Fruit fly (Drosophila melanogaster) whole organism, embryonic: ENCODE results near the gene Chchd2.

ENCODE experiments used
- Atf3 ChIP-seq: fragments of 200-800 bp; sonication (Bioruptor generic); optimal IDR thresholded peaks from 3 replicates; lab custom pipeline; 2016; ENCODE audit warnings: missing biosample characterization, missing genetic modification characterization
- Atf6 ChIP-seq: fragments of 200-800 bp; sonication (Bioruptor generic); IDR thresholded peaks from 2 replicates; pipeline ENCODE4 v1.3.6; 2022; ENCODE audit warnings: missing biosample characterization, missing genetic modification characterization
- CG10274 ChIP-seq: fragments of 200-800 bp; sonication (Bioruptor generic); optimal IDR thresholded peaks from 3 replicates; lab custom pipeline; 2017; ENCODE audit warnings: missing biosample characterization, mild to moderate bottlenecking, missing genetic modification characterization
- CG11456 ChIP-seq: fragments of 200-800 bp; sonication (Bioruptor generic); IDR thresholded peaks from 3 replicates; pipeline ENCODE4 v1.3.6; 2022; ENCODE audit warnings: missing biosample characterization, missing genetic modification characterization
- CG12942 ChIP-seq: fragments of 200-800 bp; sonication (Bioruptor generic); optimal IDR thresholded peaks from 3 replicates; lab custom pipeline; 2016; ENCODE audit warnings: missing biosample characterization, missing genetic modification characterization
- CG15479 ChIP-seq: fragments of 200-800 bp; sonication (Bioruptor generic); optimal IDR thresholded peaks from 3 replicates; lab custom pipeline; 2019; ENCODE audit warnings: missing biosample characterization, mild to moderate bottlenecking, missing genetic modification characterization, moderate library complexity
- CG1602 ChIP-seq: fragments of 200-800 bp; sonication (Bioruptor generic); optimal IDR thresholded peaks from 3 replicates; lab custom pipeline; 2016; ENCODE audit warnings: missing biosample characterization, missing genetic modification characterization
- CG17612 ChIP-seq: fragments of 200-800 bp; sonication (Bioruptor generic); IDR thresholded peaks from 2 replicates; pipeline ENCODE4 v1.3.6; 2022; ENCODE audit warnings: missing biosample characterization, missing genetic modification characterization
- CG30020 ChIP-seq: fragments of 200-800 bp; optimal IDR thresholded peaks from 2 replicates; lab custom pipeline; 2019; ENCODE audit warnings: missing biosample characterization, mild to moderate bottlenecking, missing genetic modification characterization, moderate library complexity
- CG3163 ChIP-seq: fragments of 200-800 bp; sonication (Bioruptor generic); optimal IDR thresholded peaks from 3 replicates; lab custom pipeline; 2016; ENCODE audit warnings: missing biosample characterization, missing genetic modification characterization
- CG33213 ChIP-seq: fragments of 200-800 bp; sonication (Bioruptor generic); optimal IDR thresholded peaks from 3 replicates; lab custom pipeline; 2016; ENCODE audit warnings: missing biosample characterization, missing genetic modification characterization
- CG3838 ChIP-seq: fragments of 200-800 bp; sonication (Bioruptor generic); optimal IDR thresholded peaks from 3 replicates; lab custom pipeline; 2016; ENCODE audit warnings: missing biosample characterization, missing genetic modification characterization
- CG5953 ChIP-seq: fragments of 200-800 bp; sonication (Bioruptor generic); IDR thresholded peaks from 2 replicates; pipeline ENCODE4 v1.3.6; 2022; ENCODE audit warnings: missing biosample characterization, missing genetic modification characterization
- CG6765 ChIP-seq: fragments of 200-800 bp; sonication (Bioruptor generic); optimal IDR thresholded peaks from 3 replicates; lab custom pipeline; 2017; ENCODE audit warnings: missing biosample characterization, mild to moderate bottlenecking, missing genetic modification characterization
- CG7357 ChIP-seq: fragments of 200-800 bp; sonication (Bioruptor generic); IDR thresholded peaks from 3 replicates; pipeline ENCODE4 v1.3.6; 2022; ENCODE audit warnings: missing biosample characterization, missing genetic modification characterization
- CG7556 ChIP-seq: fragments of 200-800 bp; sonication (Bioruptor generic); optimal IDR thresholded peaks from 2 replicates; lab custom pipeline; 2017; ENCODE audit warnings: missing biosample characterization, mild to moderate bottlenecking, missing genetic modification characterization
- CG8281 ChIP-seq: fragments of 200-800 bp; sonication (Bioruptor generic); optimal IDR thresholded peaks from 2 replicates; lab custom pipeline; 2018; ENCODE audit warnings: missing biosample characterization, mild to moderate bottlenecking, missing genetic modification characterization, moderate library complexity
- CHES-1-like ChIP-seq: fragments of 200-800 bp; sonication (Bioruptor generic); optimal IDR thresholded peaks from 2 replicates; lab custom pipeline; 2016; ENCODE audit warnings: missing biosample characterization, missing genetic modification characterization
- Dfd ChIP-seq, 2 experiments: fragments of >200 bp; optimal IDR thresholded peaks; 2 replicates each; lab custom pipeline; 2017; ENCODE audit warnings: missing biosample characterization in 2 of 2, missing genetic modification characterization in 2 of 2
- E2f1 ChIP-seq: fragments of 200-800 bp; sonication (Bioruptor generic); IDR thresholded peaks from 2 replicates; pipeline ENCODE4 v1.3.6; 2022; ENCODE audit warnings: missing biosample characterization, missing genetic modification characterization
- Fer2 ChIP-seq: fragments of 200-800 bp; sonication (Bioruptor generic); optimal IDR thresholded peaks from 2 replicates; lab custom pipeline; 2018; ENCODE audit warnings: missing biosample characterization, mild to moderate bottlenecking, missing genetic modification characterization, moderate library complexity
- HLH4C ChIP-seq: fragments of 200-800 bp; sonication (Bioruptor generic); IDR thresholded peaks from 3 replicates; pipeline ENCODE4 v1.3.6; 2022; ENCODE audit warnings: missing biosample characterization, missing genetic modification characterization; ENCODE audit not compliant: partially characterized antibody
- HmgZ ChIP-seq: fragments of 200-800 bp; sonication (Bioruptor generic); optimal IDR thresholded peaks from 2 replicates; lab custom pipeline; 2018; ENCODE audit warnings: missing biosample characterization, mild to moderate bottlenecking, missing genetic modification characterization
- Hmr ChIP-seq: fragments of 200-800 bp; sonication (Bioruptor generic); optimal IDR thresholded peaks from 3 replicates; lab custom pipeline; 2017; ENCODE audit warnings: mild to moderate bottlenecking, missing biosample characterization, missing genetic modification reagents, missing genetic modification characterization
- Myb ChIP-seq: fragments of 200-800 bp; sonication (Bioruptor generic); optimal IDR thresholded peaks from 2 replicates; lab custom pipeline; 2016; ENCODE audit warnings: missing biosample characterization, missing genetic modification characterization
- Nf-YB ChIP-seq: fragments of 200-800 bp; sonication (Bioruptor generic); optimal IDR thresholded peaks from 3 replicates; lab custom pipeline; 2019; ENCODE audit warnings: missing biosample characterization, mild to moderate bottlenecking, missing genetic modification characterization, moderate library complexity
- Ptx1 ChIP-seq: fragments of 200-800 bp; sonication (Bioruptor generic); IDR thresholded peaks from 2 replicates; pipeline ENCODE4 v1.3.6; 2022; ENCODE audit warnings: missing biosample characterization, missing genetic modification characterization
- Sox100B ChIP-seq: fragments of 200-800 bp; sonication (Bioruptor generic); optimal IDR thresholded peaks from 3 replicates; lab custom pipeline; 2018; ENCODE audit warnings: missing biosample characterization, mild to moderate bottlenecking, missing genetic modification characterization
- TFAM ChIP-seq: fragments of 200-800 bp; sonication (Bioruptor generic); optimal IDR thresholded peaks from 2 replicates; lab custom pipeline; 2017; ENCODE audit warnings: missing biosample characterization, missing genetic modification characterization, inconsistent platforms
- al ChIP-seq: fragments of 200-800 bp; sonication (Bioruptor generic); IDR thresholded peaks from 2 replicates; pipeline ENCODE4 v1.3.6; 2022; ENCODE audit warnings: missing biosample characterization, missing genetic modification characterization
- ara ChIP-seq: fragments of 200-800 bp; sonication (Bioruptor generic); IDR thresholded peaks from 2 replicates; pipeline ENCODE4 v1.3.6; 2022; ENCODE audit warnings: missing biosample characterization, missing genetic modification characterization
- cad ChIP-seq: fragments of >200 bp; optimal IDR thresholded peaks from 2 replicates; lab custom pipeline; 2017; ENCODE audit warnings: missing biosample characterization, missing genetic modification characterization
- caup ChIP-seq: fragments of 200-800 bp; sonication (Bioruptor generic); optimal IDR thresholded peaks from 3 replicates; lab custom pipeline; 2017; ENCODE audit warnings: missing biosample characterization, mild to moderate bottlenecking, missing genetic modification characterization, moderate library complexity; ENCODE audit not compliant: severe bottlenecking
- cg ChIP-seq: fragments of 200-800 bp; sonication (Bioruptor generic); optimal IDR thresholded peaks from 3 replicates; lab custom pipeline; 2019; ENCODE audit warnings: missing biosample characterization, mild to moderate bottlenecking, missing genetic modification characterization, moderate library complexity
- crc ChIP-seq: fragments of 200-800 bp; sonication (Bioruptor generic); optimal IDR thresholded peaks from 2 replicates; lab custom pipeline; 2016; ENCODE audit warnings: missing biosample characterization, missing genetic modification characterization
- crol ChIP-seq: fragments of 200-800 bp; sonication (Bioruptor generic); IDR thresholded peaks from 2 replicates; pipeline ENCODE4 v1.3.6; 2022; ENCODE audit warnings: missing biosample characterization, missing genetic modification characterization
- ems ChIP-seq: fragments of 200-800 bp; sonication (Bioruptor generic); optimal IDR thresholded peaks from 3 replicates; lab custom pipeline; 2016; ENCODE audit warnings: missing biosample characterization, missing genetic modification characterization
- gsb ChIP-seq: fragments of 200-800 bp; sonication (Bioruptor generic); IDR thresholded peaks from 2 replicates; pipeline ENCODE4 v1.3.6; 2022; ENCODE audit warnings: missing biosample characterization, missing genetic modification characterization
- lov ChIP-seq, 2 experiments: fragments of 200-800 bp in 1 of 2; fragments of >200 bp in 1 of 2; sonication (Bioruptor generic) in 1 of 2; IDR thresholded peaks in 1 of 2; optimal IDR thresholded peaks in 1 of 2; 2 replicates in 1 of 2; 3 replicates in 1 of 2; pipeline versions ENCODE4 v1.3.6 to Lab custom; 2017 to 2022; ENCODE audit warnings: missing biosample characterization in 1 of 2, missing genetic modification characterization in 1 of 2
- org-1 ChIP-seq: fragments of 200-800 bp; sonication (Bioruptor generic); optimal IDR thresholded peaks from 2 replicates; lab custom pipeline; 2017; ENCODE audit warnings: missing biosample characterization, missing genetic modification characterization
- p53 ChIP-seq: fragments of 200-800 bp; sonication (Bioruptor generic); optimal IDR thresholded peaks from 2 replicates; lab custom pipeline; 2016; ENCODE audit warnings: missing biosample characterization, missing genetic modification characterization
- pros ChIP-seq: fragments of 200-800 bp; sonication (Bioruptor generic); optimal IDR thresholded peaks from 3 replicates; lab custom pipeline; 2019; ENCODE audit warnings: missing biosample characterization, mild to moderate bottlenecking, missing genetic modification characterization, moderate library complexity
- row ChIP-seq: fragments of 200-800 bp; sonication (Bioruptor generic); IDR thresholded peaks from 3 replicates; pipeline ENCODE4 v1.3.6; 2022; ENCODE audit warnings: missing biosample characterization, missing genetic modification characterization
- salm ChIP-seq: fragments of 200-800 bp; sonication (Bioruptor generic); optimal IDR thresholded peaks from 2 replicates; lab custom pipeline; 2018; ENCODE audit warnings: missing biosample characterization, mild to moderate bottlenecking, missing genetic modification characterization
- sens ChIP-seq: fragments of 200-800 bp; sonication (Bioruptor generic); peaks from one replicate; lab custom pipeline; 2016; ENCODE audit warnings: missing biosample characterization, missing genetic modification characterization
- slp2 ChIP-seq: fragments of 200-800 bp; sonication (Bioruptor generic); optimal IDR thresholded peaks from 2 replicates; lab custom pipeline; 2016; ENCODE audit warnings: missing biosample characterization, missing genetic modification characterization
- tll ChIP-seq, 2 experiments: fragments of 200-800 bp in 1 of 2; fragments of >200 bp in 1 of 2; sonication (Bioruptor generic) in 1 of 2; optimal IDR thresholded peaks; 2 replicates each; lab custom pipeline; 2017 to 2019; ENCODE audit warnings: missing biosample characterization in 2 of 2, missing genetic modification characterization in 2 of 2, mild to moderate bottlenecking in 1 of 2, moderate library complexity in 1 of 2
- trem ChIP-seq: fragments of 200-800 bp; optimal IDR thresholded peaks from 3 replicates; lab custom pipeline; 2019; ENCODE audit warnings: missing biosample characterization, mild to moderate bottlenecking, missing genetic modification characterization, moderate library complexity
- trh ChIP-seq: fragments of 200-800 bp; sonication (Bioruptor generic); optimal IDR thresholded peaks from 2 replicates; lab custom pipeline; 2016; ENCODE audit warnings: missing biosample characterization, missing genetic modification characterization
- usp ChIP-seq: fragments of >200 bp; optimal IDR thresholded peaks from 2 replicates; lab custom pipeline; 2017; ENCODE audit warnings: missing biosample characterization, missing genetic modification characterization
- vvl ChIP-seq: fragments of 200-800 bp; sonication (Bioruptor generic); IDR thresholded peaks from 2 replicates; pipeline ENCODE4 v1.3.6; 2022; ENCODE audit warnings: missing biosample characterization, missing genetic modification characterization
- zfh2 ChIP-seq: fragments of 200-800 bp; sonication (Bioruptor generic); optimal IDR thresholded peaks from 2 replicates; lab custom pipeline; 2016; ENCODE audit warnings: missing biosample characterization, missing genetic modification characterization

The Chchd2 gene

dm6 chrX:17178484-17178921, 29.7 kb downstream of the Chchd2 start (continued):
- TF ChIP-seq trh (GFP tag; lab: Kevin White, UChicago) (peak; percentile 96), Fer2 (peak; percentile 94), vvl (GFP tag; lab: Robert Waterston, UW) (peak; percentile 100), cg (GFP tag; lab: Kevin White, UChicago) (peak; percentile 59), Ptx1 (GFP tag; lab: Robert Waterston, UW) (peak; percentile 99), CG7556 (no peak), CG6765 (peak; percentile 91), CG8281 (tag; lab: Kevin White, UChicago) (peak; percentile 86), TFAM (GFP tag; lab: Kevin White, UChicago) (peak; percentile 87), cad (GFP tag; lab: Kevin White, UChicago) (peak; percentile 61), CHES-1-like (no peak), usp (GFP tag; lab: Kevin White, UChicago) (no peak), crc (GFP tag; lab: Kevin White, UChicago) (peak; percentile 84), lov (optimal IDR thresholded peaks at IDR 0.05; lab: Kevin White, UChicago) (no peak), lov (GFP tag; IDR thresholded peaks at IDR 0.05; lab: Robert Waterston, UW) (peak; percentile 98), ems (GFP tag; lab: Kevin White, UChicago) (peak; percentile 92), Nf-YB (GFP tag; lab: Kevin White, UChicago) (peak; percentile 19), crol (GFP tag; lab: Robert Waterston, UW) (peak; percentile 87), CG5953 (GFP tag; lab: Robert Waterston, UW) (no peak), org-1 (GFP tag; lab: Kevin White, UChicago) (peak; percentile 79), slp2 (GFP tag; lab: Kevin White, UChicago) (peak; percentile 87), row (GFP tag; lab: Robert Waterston, UW) (no peak), Atf6 (GFP tag; lab: Robert Waterston, UW) (peak; percentile 89), caup (GFP tag; lab: Kevin White, UChicago) (peak; percentile 96), CG3838 (GFP tag; lab: Kevin White, UChicago) (no peak), CG10274 (peak; percentile 80), sens (GFP tag; lab: Kevin White, UChicago) (peak; percentile 99), E2f1 (GFP tag; lab: Robert Waterston, UW) (peak; percentile 99), CG17612 (peak; percentile 97), CG12942 (GFP tag; lab: Kevin White, UChicago) (no peak), trem (tag; lab: Kevin White, UChicago) (peak; percentile 96), CG15479 (GFP tag; lab: Kevin White, UChicago) (no peak), Dfd (GFP tag; optimal IDR thresholded peaks at IDR 0.05; lab: Kevin White, UChicago) (no peak), Atf3 (no peak), pros (GFP tag; lab: Kevin White, UChicago) (peak; percentile 78), CG33213 (GFP tag; lab: Kevin White, UChicago) (peak; percentile 86), CG7357 (GFP tag; lab: Robert Waterston, UW) (peak; percentile 95), HmgZ (tag; lab: Kevin White, UChicago) (no peak), CG30020 (tag; lab: Kevin White, UChicago) (peak; percentile 86), CG3163 (GFP tag; lab: Kevin White, UChicago) (peak; percentile 18), gsb (GFP tag; lab: Robert Waterston, UW) (peak; percentile 97), Myb (peak; percentile 22), ara (GFP tag; lab: Robert Waterston, UW) (peak; percentile 99), CG1602 (GFP tag; lab: Kevin White, UChicago) (peak; percentile 63), Hmr (GFP tag; lab: Kevin White, UChicago) (no peak), CG11456 (GFP tag; lab: Robert Waterston, UW) (peak; percentile 98), p53 (GFP tag; lab: Kevin White, UChicago) (no peak), al (GFP tag; lab: Robert Waterston, UW) (peak; percentile 97), salm (tag; lab: Kevin White, UChicago) (no peak), HLH4C (GFP tag; lab: Robert Waterston, UW) (no peak), zfh2 (GFP tag; lab: Kevin White, UChicago) (no peak), Sox100B (GFP tag; lab: Kevin White, UChicago) (peak; percentile 98), tll (GFP tag; optimal IDR thresholded peaks at IDR 0.05; lab: Kevin White, UChicago) (peak in 1 of 2 experiments; percentile 66)
